Worm (Caenorhabditis elegans) whole organism, early embryonic: Measurements from ENCODE around the gene scav-2.

ENCODE experiments used
- B0310.2 ChIP-seq: sonication (generic microtip); optimal IDR thresholded peaks from 2 replicates; lab custom pipeline; 2016; ENCODE audit warnings: mild to moderate bottlenecking, missing genetic modification characterization, missing compliant biosample characterization
- F13C5.2 ChIP-seq: sonication (generic microtip); optimal IDR thresholded peaks from 2 replicates; lab custom pipeline; 2017; ENCODE audit warnings: mild to moderate bottlenecking, missing genetic modification characterization, inconsistent platforms, missing compliant biosample characterization
- aly-1 ChIP-seq: sonication (generic microtip); optimal IDR thresholded peaks from 2 replicates; lab custom pipeline; 2016; ENCODE audit warnings: missing genetic modification characterization, missing compliant biosample characterization
- ama-1 ChIP-seq: fragments of 150-350 bp; optimal IDR thresholded peaks from 2 replicates; lab custom pipeline; 2014
- ceh-13 ChIP-seq: fragments of 200-800 bp; sonication (Bioruptor generic); optimal IDR thresholded peaks from 2 replicates; lab custom pipeline; 2018; ENCODE audit warnings: mild to moderate bottlenecking, missing genetic modification characterization, missing compliant biosample characterization
- ceh-36 ChIP-seq: sonication (generic microtip); optimal IDR thresholded peaks from 2 replicates; lab custom pipeline; 2016; ENCODE audit warnings: missing genetic modification characterization, inconsistent platforms, missing compliant biosample characterization
- ets-7 ChIP-seq: sonication (generic microtip); optimal IDR thresholded peaks from 2 replicates; lab custom pipeline; 2016; ENCODE audit warnings: missing genotype, missing genetic modification characterization, missing compliant biosample characterization
- flt-1 ChIP-seq: fragments of 200-800 bp; sonication (Bioruptor generic); IDR thresholded peaks from 2 replicates; pipeline ENCODE4 v1.3.6; 2022; ENCODE audit warnings: missing genetic modification characterization, missing compliant biosample characterization
- hmbx-1 ChIP-seq: sonication (generic microtip); optimal IDR thresholded peaks from 2 replicates; lab custom pipeline; 2016; ENCODE audit warnings: mild to moderate bottlenecking, missing genetic modification characterization, missing compliant biosample characterization
- hmg-4 ChIP-seq: fragments of 200-800 bp; sonication (Bioruptor generic); optimal IDR thresholded peaks from 2 replicates; lab custom pipeline; 2018; ENCODE audit warnings: mild to moderate bottlenecking, missing genetic modification characterization, missing compliant biosample characterization
- hnd-1 ChIP-seq: sonication (generic microtip); optimal IDR thresholded peaks from 2 replicates; lab custom pipeline; 2016; ENCODE audit warnings: missing genetic modification characterization, missing compliant biosample characterization
- pes-1 ChIP-seq: fragments of 200-800 bp; sonication (Bioruptor generic); IDR thresholded peaks from 2 replicates; pipeline ENCODE4 v1.3.6; 2022; ENCODE audit warnings: missing genetic modification reagents, missing genetic modification characterization, missing compliant biosample characterization
- scrt-1 ChIP-seq: fragments of 200-800 bp; sonication (Bioruptor generic); IDR thresholded peaks from 2 replicates; pipeline ENCODE4 v1.3.6; 2022; ENCODE audit warnings: missing genetic modification characterization, missing compliant biosample characterization
- sea-1 ChIP-seq: fragments of 200-800 bp; sonication (Bioruptor generic); conservative IDR thresholded peaks from 2 replicates; pipeline ENCODE4 v1.3.6; 2022; ENCODE audit warnings: missing genetic modification characterization, missing compliant biosample characterization
- tbx-11 ChIP-seq: fragments of 200-800 bp; sonication (Bioruptor generic); IDR thresholded peaks from 2 replicates; pipeline ENCODE4 v1.3.6; 2022; ENCODE audit warnings: missing genetic modification characterization, missing compliant biosample characterization
- tbx-37 ChIP-seq: fragments of 200-800 bp; sonication (Bioruptor generic); conservative IDR thresholded peaks from 2 replicates; pipeline ENCODE4 v1.3.6; 2022; ENCODE audit warnings: missing genetic modification reagents, missing genetic modification characterization, missing compliant biosample characterization
- tra-4 ChIP-seq: sonication (generic microtip); optimal IDR thresholded peaks from 2 replicates; lab custom pipeline; 2017; ENCODE audit warnings: missing genetic modification characterization, missing compliant biosample characterization

Gene scav-2

ce11 chrIII:13503379-13503778 lies 51.8 kb downstream of the scav-2 start, which contains the start of gene T28A8.4:
Gene T28A8.4, plus strand, starts transcription at chrIII:13503679.
- no peak for TF ChIP-seq tra-4 (tag; lab: Kevin White, UChicago)
- TF ChIP-seq flt-1 (GFP tag; lab: Robert Waterston, UW) = no peak
- TF ChIP-seq sea-1 (GFP tag; lab: Robert Waterston, UW) = no peak
- TF ChIP-seq aly-1 = no peak
- TF ChIP-seq tbx-37 = no peak
- no peak for TF ChIP-seq hnd-1 (tag; lab: Kevin White, UChicago)
- TF ChIP-seq F13C5.2 (tag; lab: Kevin White, UChicago) = no peak
- TF ChIP-seq tbx-11 (GFP tag; lab: Robert Waterston, UW) = no peak
- no peak for TF ChIP-seq B0310.2 (tag; lab: Kevin White, UChicago)
- no peak for TF ChIP-seq ama-1 (lab: Kevin White, UChicago)
- TF ChIP-seq pes-1 (GFP tag; lab: Robert Waterston, UW) = no peak
- TF ChIP-seq ets-7 (tag; lab: Kevin White, UChicago) = no peak

ce11 chrIII:13502513-13502912 lies 52.6 kb downstream of the scav-2 start, which contains the start of gene T28A8.8:
Gene T28A8.8, plus strand, starts transcription at chrIII:13502813.
- TF ChIP-seq hmg-4 (GFP tag; lab: Kevin White, UChicago) (no peak), tra-4 (tag; lab: Kevin White, UChicago) (no peak), tbx-11 (GFP tag; lab: Robert Waterston, UW) (no peak), ama-1 (lab: Kevin White, UChicago) (no peak)

ce11 chrIII:13501599-13501998 lies 53.5 kb downstream of the scav-2 start, which contains the start of gene T28A8.5:
Gene T28A8.5, plus strand, starts transcription at chrIII:13501630.
- no peak for TF ChIP-seq scrt-1 (GFP tag; lab: Robert Waterston, UW)
- TF ChIP-seq B0310.2 (tag; lab: Kevin White, UChicago) = no peak
- TF ChIP-seq ama-1 (lab: Kevin White, UChicago) = no peak
- no peak for TF ChIP-seq flt-1 (GFP tag; lab: Robert Waterston, UW)
- no peak for TF ChIP-seq hnd-1 (tag; lab: Kevin White, UChicago)
- TF ChIP-seq tra-4 (tag; lab: Kevin White, UChicago) = no peak
- TF ChIP-seq hmbx-1 = no peak
- TF ChIP-seq F13C5.2 (tag; lab: Kevin White, UChicago) = no peak
- no peak for TF ChIP-seq ceh-13
- no peak for TF ChIP-seq aly-1
- no peak for TF ChIP-seq sea-1 (GFP tag; lab: Robert Waterston, UW)
- no peak for TF ChIP-seq ceh-36 (tag; lab: Kevin White, UChicago)
